Worm (Caenorhabditis elegans) whole organism, L4/young adult: ENCODE results near the gene gdi-1.
A peak's percentile ranks its signal among the peaks of the same experiment; 100 is the strongest.

Experiments used
- W03F9.2 ChIP-seq: fragments of 150-350 bp; optimal IDR thresholded peaks from 2 replicates; lab custom pipeline; 2014; ENCODE audit warnings: missing biosample characterization, missing genetic modification characterization
- dao-5 ChIP-seq: sonication (generic microtip); optimal IDR thresholded peaks from 2 replicates; lab custom pipeline; 2016; ENCODE audit warnings: missing genotype, missing genetic modification characterization, moderate library complexity, missing compliant biosample characterization
- him-1 ChIP-seq: sonication (generic microtip); optimal IDR thresholded peaks from 2 replicates; lab custom pipeline; 2016; ENCODE audit warnings: missing genotype, missing genetic modification reagents, missing genetic modification characterization, missing compliant biosample characterization

Gene gdi-1

DNA sequence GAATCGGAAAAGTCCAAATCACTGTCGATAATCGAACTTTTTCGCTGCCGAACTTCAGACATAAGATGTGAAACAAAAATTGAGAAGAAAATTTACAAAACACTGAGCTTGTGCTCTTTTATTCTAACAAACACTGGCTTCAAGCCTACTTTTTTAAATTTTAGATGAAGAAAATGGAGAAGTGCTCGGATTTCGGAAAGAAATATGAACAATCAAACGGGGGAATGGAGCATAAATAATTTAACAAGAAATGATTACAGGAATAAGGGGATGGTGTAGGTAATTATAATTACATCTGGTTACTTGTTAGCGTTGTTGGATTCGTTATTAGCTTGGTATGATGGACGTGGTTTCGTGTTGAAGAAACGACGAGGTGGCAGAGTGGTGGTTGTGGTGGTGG lies 21.4 kb downstream of the gdi-1 start, which contains the start of gene degl-1:
Gene degl-1, minus strand, starts transcription at position 101 of the 400 bp plus-strand sequence.
- no peak for TF ChIP-seq W03F9.2 (tag; lab: Kevin White, UChicago)
- TF ChIP-seq dao-5 (tag; lab: Kevin White, UChicago): no peak
- TF ChIP-seq him-1 (tag; lab: Kevin White, UChicago): no peak

DNA sequence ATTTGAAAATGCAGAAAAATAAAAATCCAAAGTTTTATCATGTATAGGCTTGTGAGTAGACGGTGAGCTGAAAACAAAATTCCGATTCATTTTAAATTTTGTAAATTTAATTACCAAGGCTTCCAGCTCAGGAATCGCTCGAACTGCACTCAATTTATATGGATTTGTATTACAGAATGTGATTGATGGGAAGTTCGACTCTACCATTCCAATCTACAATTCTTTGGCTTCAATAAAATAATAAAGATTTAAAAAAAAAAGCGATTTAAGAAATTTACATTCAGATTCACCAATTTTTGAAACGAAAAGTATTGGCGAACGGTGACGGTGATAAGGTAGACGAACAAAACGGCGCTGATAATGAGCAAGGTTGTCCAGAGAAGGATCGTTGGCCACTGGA lies 22.0 kb downstream of the gdi-1 start:
- no peak for TF ChIP-seq dao-5 (tag; lab: Kevin White, UChicago)
- TF ChIP-seq him-1 (tag; lab: Kevin White, UChicago): no peak
- no peak for TF ChIP-seq W03F9.2 (tag; lab: Kevin White, UChicago)

DNA sequence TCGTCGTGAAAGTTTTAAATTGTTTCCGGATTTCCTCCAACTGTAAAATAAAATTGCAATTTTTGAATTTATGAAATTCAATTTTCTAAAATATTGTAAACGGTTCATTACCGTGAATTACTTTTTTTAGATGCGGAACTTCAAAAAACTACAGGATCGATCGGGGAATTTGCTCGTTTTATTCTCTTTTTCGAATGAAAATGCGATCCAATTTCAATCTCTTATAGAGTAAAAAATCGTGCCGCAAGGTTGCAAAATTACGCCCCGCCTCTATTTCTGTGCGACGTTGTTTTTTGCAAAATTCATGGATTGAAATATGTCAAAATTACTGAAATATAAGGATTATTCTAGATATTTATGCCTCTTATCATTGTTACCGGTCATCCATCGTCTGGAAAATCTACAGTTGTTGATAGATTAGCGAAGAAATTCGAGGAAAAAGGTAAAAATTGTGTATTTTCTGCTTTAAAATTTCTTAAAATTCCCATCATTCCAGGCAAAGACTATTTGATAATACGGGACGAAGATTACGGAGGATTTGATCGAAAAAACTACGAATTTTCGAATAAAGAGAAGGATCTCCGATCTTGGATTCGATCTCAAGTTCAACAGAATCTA lies 23.4 kb downstream of the gdi-1 start, which contains the start of gene Y57G11C.43:
Gene Y57G11C.43, plus strand, starts transcription at position 224 of the 618 bp plus-strand sequence.
- no peak for TF ChIP-seq dao-5 (tag; lab: Kevin White, UChicago)
- no peak for TF ChIP-seq him-1 (tag; lab: Kevin White, UChicago)
- no peak for TF ChIP-seq W03F9.2 (tag; lab: Kevin White, UChicago)

ce11 chrIV:14767693-14768251 lies 24.9 kb downstream of the gdi-1 start, which contains the start of the genes mrps-7 and Y57G11C.3:
Gene mrps-7 (minus strand): TSS chrIV:14767730.
Gene Y57G11C.3 (plus strand): TSS chrIV:14768201.
- TF ChIP-seq him-1 (tag; lab: Kevin White, UChicago) (peak; percentile 41), dao-5 (tag; lab: Kevin White, UChicago) (no peak), W03F9.2 (tag; lab: Kevin White, UChicago) (peak; percentile 89)

DNA sequence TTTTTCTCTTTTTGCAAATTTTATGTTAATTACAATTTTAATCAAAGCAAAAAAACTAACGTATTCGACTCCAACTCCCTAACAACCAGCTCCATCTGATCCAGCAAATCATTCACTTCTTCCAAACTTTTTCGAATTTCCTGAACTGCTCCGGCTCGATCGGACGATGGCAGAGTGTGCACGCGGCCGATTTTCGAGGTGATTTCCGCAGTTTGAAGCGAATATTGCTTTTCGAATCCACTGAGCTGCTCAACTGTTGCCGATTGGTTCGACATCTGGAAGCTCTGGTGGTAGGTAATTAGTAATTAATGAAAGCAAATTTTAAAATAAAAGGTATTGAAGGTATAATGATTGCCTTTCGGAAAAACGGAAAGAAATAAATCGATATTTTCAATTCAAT lies 26.3 kb downstream of the gdi-1 start, which contains the start of gene vti-1:
Gene vti-1, minus strand, starts transcription at position 284 of the 400 bp plus-strand sequence.
- TF ChIP-seq dao-5 (tag; lab: Kevin White, UChicago) (no peak), him-1 (tag; lab: Kevin White, UChicago) (no peak), W03F9.2 (tag; lab: Kevin White, UChicago) (no peak)

- no peak for TF ChIP-seq him-1 (tag; lab: Kevin White, UChicago)
- TF ChIP-seq W03F9.2 (tag; lab: Kevin White, UChicago): no peak
- no peak for TF ChIP-seq dao-5 (tag; lab: Kevin White, UChicago)
Measured at ce11 chrIV:14765336-14765735, 27.4 kb downstream of the gdi-1 start, which contains the start of gene Y57G11C.5. Gene Y57G11C.5 (minus strand): TSS chrIV:14765436.

ce11 chrIV:14764719-14765173 lies 27.9 kb downstream of the gdi-1 start:
- TF ChIP-seq him-1 (tag; lab: Kevin White, UChicago): no peak
- TF ChIP-seq W03F9.2 (tag; lab: Kevin White, UChicago): peak; percentile 33

DNA sequence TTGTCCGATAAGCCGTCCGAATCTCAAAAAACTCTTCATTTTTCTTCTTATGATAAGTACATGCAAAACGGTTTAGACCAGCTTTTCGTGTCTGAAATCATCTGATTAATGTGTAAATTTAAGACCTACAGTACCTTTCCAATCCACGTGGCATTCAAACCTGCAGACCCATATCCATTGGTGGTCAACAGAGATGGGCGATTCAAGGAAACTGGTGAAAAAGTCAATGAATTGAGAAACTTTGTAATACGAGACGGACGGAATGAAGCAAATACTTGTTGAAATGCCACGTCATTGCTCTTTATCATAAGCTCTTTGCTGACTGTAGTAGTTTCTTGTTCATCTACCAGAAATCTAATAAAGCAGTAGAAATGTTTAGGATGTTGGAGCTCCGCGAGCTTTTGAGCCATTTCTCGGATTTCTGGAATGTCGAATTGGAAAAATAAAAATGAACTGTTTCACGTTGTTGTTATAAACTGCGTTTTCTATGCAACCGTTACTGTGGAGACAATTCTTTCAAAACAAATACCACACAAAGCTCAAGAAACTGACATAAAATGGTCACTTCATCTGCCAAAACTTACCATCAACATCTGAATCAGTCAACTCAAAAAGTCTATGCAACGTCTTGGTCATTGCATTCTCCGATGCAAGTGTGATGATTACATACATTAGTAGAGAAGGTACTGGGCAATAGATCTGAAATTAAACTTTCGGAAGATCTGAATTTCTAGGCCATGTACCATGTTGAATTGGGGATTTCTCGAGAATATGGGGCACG lies 28.6 kb downstream of the gdi-1 start:
- TF ChIP-seq dao-5 (tag; lab: Kevin White, UChicago) (no peak), him-1 (tag; lab: Kevin White, UChicago) (no peak), W03F9.2 (tag; lab: Kevin White, UChicago) (no peak)

ce11 chrIV:14760845-14761244 lies 31.8 kb downstream of the gdi-1 start, which contains the start of gene ptp-5.2:
Gene ptp-5.2 (minus strand): TSS chrIV:14760945.
- TF ChIP-seq dao-5 (tag; lab: Kevin White, UChicago): no peak
- TF ChIP-seq him-1 (tag; lab: Kevin White, UChicago): no peak
- no peak for TF ChIP-seq W03F9.2 (tag; lab: Kevin White, UChicago)

DNA sequence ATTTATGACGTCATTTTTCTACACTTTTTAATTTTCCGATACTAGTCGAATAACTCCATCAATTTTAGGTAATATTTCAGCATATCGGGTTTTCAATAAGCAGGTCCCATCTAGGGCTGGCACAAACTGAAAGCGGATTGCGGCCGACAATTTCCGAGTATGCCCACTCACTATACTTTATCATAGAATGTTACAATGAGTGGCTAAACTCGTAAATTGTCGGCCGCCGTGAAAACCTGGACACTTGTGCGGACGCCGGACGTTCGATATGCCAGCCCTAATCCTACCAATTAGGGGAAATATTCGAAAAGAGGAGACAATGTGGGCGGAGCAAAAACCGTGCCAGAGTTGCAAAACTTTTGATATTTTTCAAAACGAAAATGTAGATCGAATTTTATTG lies 33.0 kb downstream of the gdi-1 start:
- TF ChIP-seq him-1 (tag; lab: Kevin White, UChicago): no peak
- TF ChIP-seq W03F9.2 (tag; lab: Kevin White, UChicago): no peak
- no peak for TF ChIP-seq dao-5 (tag; lab: Kevin White, UChicago)

- TF ChIP-seq W03F9.2 (tag; lab: Kevin White, UChicago) (no peak), dao-5 (tag; lab: Kevin White, UChicago) (no peak)
Measured at ce11 chrIV:14757786-14758185, 34.9 kb downstream of the gdi-1 start.

- no peak for TF ChIP-seq dao-5 (tag; lab: Kevin White, UChicago)
- TF ChIP-seq W03F9.2 (tag; lab: Kevin White, UChicago): no peak
- no peak for TF ChIP-seq him-1 (tag; lab: Kevin White, UChicago)
Measured at ce11 chrIV:14754912-14755311, 37.8 kb downstream of the gdi-1 start, which contains the start of gene Y57G11C.499. Gene Y57G11C.499 (minus strand): TSS chrIV:14754934.

ce11 chrIV:14741926-14742325 lies 50.8 kb downstream of the gdi-1 start:
- no peak for TF ChIP-seq him-1 (tag; lab: Kevin White, UChicago)
- no peak for TF ChIP-seq dao-5 (tag; lab: Kevin White, UChicago)
- TF ChIP-seq W03F9.2 (tag; lab: Kevin White, UChicago): no peak
